Worm (Caenorhabditis elegans): ENCODE data around the gene Y62H9A.4.

- TF ChIP-seq snpc-4 (tag; optimal IDR thresholded peaks at IDR 0.05) = no peak
- no peak for TF ChIP-seq sem-2 (GFP tag; optimal IDR thresholded peaks at IDR 0.05)
- no peak for TF ChIP-seq pha-4 (tag; optimal IDR thresholded peaks at IDR 0.05)
- no peak for TF ChIP-seq nhr-28 (tag; optimal IDR thresholded peaks at IDR 0.05)
- no peak for TF ChIP-seq nhr-237 (tag; optimal IDR thresholded peaks at IDR 0.05)
- TF ChIP-seq elt-3 (tag; optimal IDR thresholded peaks at IDR 0.05) = no peak
- TF ChIP-seq mep-1 (tag; optimal IDR thresholded peaks at IDR 0.05) = no peak
- no peak for TF ChIP-seq blmp-1 (tag; optimal IDR thresholded peaks at IDR 0.05)
- no peak for TF ChIP-seq lin-13 (tag; optimal IDR thresholded peaks at IDR 0.05)
Measured at ce11 chrX:11885577-11885976, 5.7 kb downstream of the Y62H9A.4 start, which contains the start of gene Y62H9A.7.

All from whole organism, mixed stage, embryonic.